Worm (Caenorhabditis elegans) whole organism, L1 larva: ENCODE measurements around the gene pisy-1.

Experiments
- lin-35 ChIP-seq, 2 experiments: fragments of 150-350 bp; optimal IDR thresholded peaks; 2 replicates each; lab custom pipeline; 2014; ENCODE audit warnings: missing biosample characterization in 2 of 2, missing genetic modification characterization in 2 of 2, missing genetic modification reagents in 2 of 2
- pax-3 ChIP-seq: fragments of 200-800 bp; sonication (Bioruptor generic); optimal IDR thresholded peaks from 2 replicates; lab custom pipeline; 2018; ENCODE audit warnings: mild to moderate bottlenecking, missing genetic modification characterization, moderate library complexity, missing compliant biosample characterization
- rnt-1 ChIP-seq: sonication (generic microtip); optimal IDR thresholded peaks from 2 replicates; lab custom pipeline; 2016; ENCODE audit warnings: mild to moderate bottlenecking, missing genetic modification characterization, moderate library complexity, missing compliant biosample characterization
- skn-1 ChIP-seq: fragments of 150-350 bp; optimal IDR thresholded peaks from 2 replicates; lab custom pipeline; 2014; ENCODE audit warnings: missing biosample characterization, missing genetic modification characterization

ce11 chrII:12774402-12774801 lies 36.3 kb upstream of the pisy-1 start, which contains the start of gene Y46G5A.14:
- TF ChIP-seq skn-1 (no peak), lin-35 (GFP tag; optimal IDR thresholded peaks at IDR 0.05; lab: Kevin White, UChicago) (no peak), pax-3 (tag; lab: Kevin White, UChicago) (no peak), rnt-1 (tag; lab: Kevin White, UChicago) (no peak)
